Worm (Caenorhabditis elegans) whole organism, mixed stage, embryonic: Measurements from ENCODE around the gene smex-2.
A peak's percentile ranks its signal among the peaks of the same experiment; 100 is the strongest.

Experiments used
- M03D4.4 ChIP-seq: sonication (generic microtip); optimal IDR thresholded peaks from 2 replicates; lab custom pipeline; 2017; ENCODE audit warnings: mild to moderate bottlenecking, missing genetic modification characterization, missing compliant biosample characterization
- bed-3 ChIP-seq: fragments of 200-800 bp; sonication (Bioruptor generic); optimal IDR thresholded peaks from 3 replicates; lab custom pipeline; 2018; ENCODE audit warnings: mild to moderate bottlenecking, missing genetic modification characterization, moderate library complexity, missing compliant biosample characterization
- blmp-1 ChIP-seq: fragments of 150-350 bp; optimal IDR thresholded peaks from 2 replicates; lab custom pipeline; 2014; ENCODE audit warnings: missing biosample characterization, missing genetic modification characterization
- ceh-39 ChIP-seq: fragments of 150-350 bp; optimal IDR thresholded peaks from 2 replicates; lab custom pipeline; 2014; ENCODE audit warnings: missing biosample characterization, missing genetic modification characterization
- ceh-43 ChIP-seq: fragments of 200-800 bp; sonication (Bioruptor generic); optimal IDR thresholded peaks from 2 replicates; lab custom pipeline; 2018; ENCODE audit warnings: mild to moderate bottlenecking, missing genetic modification characterization, moderate library complexity, missing compliant biosample characterization
- ceh-83 ChIP-seq: fragments of 200-800 bp; sonication (Bioruptor generic); optimal IDR thresholded peaks from 2 replicates; lab custom pipeline; 2018; ENCODE audit warnings: mild to moderate bottlenecking, missing genetic modification characterization, missing compliant biosample characterization
- ces-1 ChIP-seq: fragments of 150-350 bp; optimal IDR thresholded peaks from 2 replicates; lab custom pipeline; 2014; ENCODE audit warnings: missing biosample characterization, missing genetic modification reagents, missing genetic modification characterization
- drap-1 ChIP-seq: fragments of 200-800 bp; sonication (Bioruptor generic); optimal IDR thresholded peaks from 3 replicates; lab custom pipeline; 2018; ENCODE audit warnings: mild to moderate bottlenecking, missing genetic modification characterization, missing compliant biosample characterization
- elt-1 ChIP-seq: sonication (generic microtip); optimal IDR thresholded peaks from 2 replicates; lab custom pipeline; 2017; ENCODE audit warnings: missing genetic modification characterization, mild to moderate bottlenecking, missing compliant biosample characterization, antibody characterized with exemption, moderate library complexity, borderline replicate concordance; ENCODE audit not compliant: insufficient read depth
- elt-3 ChIP-seq: fragments of 150-350 bp; optimal IDR thresholded peaks from 2 replicates; lab custom pipeline; 2014; ENCODE audit warnings: missing biosample characterization, missing genetic modification characterization
- ham-2 ChIP-seq: fragments of 200-800 bp; sonication (Bioruptor generic); optimal IDR thresholded peaks from 2 replicates; lab custom pipeline; 2018; ENCODE audit warnings: mild to moderate bottlenecking, missing genetic modification characterization, missing compliant biosample characterization
- hlh-1 ChIP-seq: fragments of 150-350 bp; optimal IDR thresholded peaks from 2 replicates; lab custom pipeline; 2014; ENCODE audit warnings: missing biosample characterization, missing genetic modification reagents, missing genetic modification characterization
- lin-32 ChIP-seq: fragments of 200-800 bp; sonication (Bioruptor generic); optimal IDR thresholded peaks from 2 replicates; lab custom pipeline; 2018; ENCODE audit warnings: mild to moderate bottlenecking, missing genetic modification characterization, missing compliant biosample characterization
- mab-5 ChIP-seq: fragments of 150-350 bp; optimal IDR thresholded peaks from 2 replicates; lab custom pipeline; 2014; ENCODE audit warnings: missing biosample characterization, missing genetic modification characterization
- mep-1 ChIP-seq: fragments of 150-350 bp; optimal IDR thresholded peaks from 2 replicates; lab custom pipeline; 2017; ENCODE audit warnings: missing biosample characterization, missing genetic modification reagents, missing genetic modification characterization, inconsistent platforms
- nhr-12 ChIP-seq: fragments of 150-350 bp; optimal IDR thresholded peaks from 2 replicates; lab custom pipeline; 2014; ENCODE audit warnings: missing biosample characterization, missing genetic modification characterization
- nhr-2 ChIP-seq: fragments of 150-350 bp; optimal IDR thresholded peaks from 2 replicates; lab custom pipeline; 2014; ENCODE audit warnings: missing biosample characterization, missing genetic modification characterization
- nhr-76 ChIP-seq: sonication (generic microtip); optimal IDR thresholded peaks from 2 replicates; lab custom pipeline; 2017; ENCODE audit warnings: missing biosample characterization, missing genetic modification characterization
- pha-4 ChIP-seq: fragments of 150-350 bp; optimal IDR thresholded peaks from 2 replicates; lab custom pipeline; 2018; ENCODE audit warnings: missing biosample characterization, missing genetic modification reagents, missing genetic modification characterization
- snpc-4 ChIP-seq: fragments of 150-350 bp; optimal IDR thresholded peaks from 2 replicates; lab custom pipeline; 2014; ENCODE audit warnings: missing biosample characterization, missing genetic modification characterization
- sptf-1 ChIP-seq: sonication (generic microtip); optimal IDR thresholded peaks from 2 replicates; lab custom pipeline; 2017; ENCODE audit warnings: mild to moderate bottlenecking, missing genetic modification characterization, moderate library complexity, missing compliant biosample characterization
- tbx-8 ChIP-seq: fragments of 200-800 bp; sonication (Bioruptor generic); optimal IDR thresholded peaks from 2 replicates; lab custom pipeline; 2018; ENCODE audit warnings: mild to moderate bottlenecking, missing genetic modification characterization, moderate library complexity, missing compliant biosample characterization
- unc-120 ChIP-seq: sonication (generic microtip); optimal IDR thresholded peaks from 2 replicates; lab custom pipeline; 2017; ENCODE audit warnings: missing genetic modification characterization, missing compliant biosample characterization; ENCODE audit not compliant: poor library complexity, severe bottlenecking
- unc-39 ChIP-seq: fragments of 150-350 bp; optimal IDR thresholded peaks from 2 replicates; lab custom pipeline; 2014; ENCODE audit warnings: missing biosample characterization, missing genetic modification characterization
- unc-62 ChIP-seq: fragments of 150-350 bp; optimal IDR thresholded peaks from 2 replicates; lab custom pipeline; 2014; ENCODE audit warnings: missing biosample characterization, missing genetic modification reagents, missing genetic modification characterization
- zip-8 ChIP-seq: fragments of 150-350 bp; optimal IDR thresholded peaks from 2 replicates; lab custom pipeline; 2014; ENCODE audit warnings: missing biosample characterization, missing genetic modification characterization

Gene smex-2

ce11 chrX:2043224-2043623 lies 4.0 kb upstream of the smex-2 start (continued):
- no peak for TF ChIP-seq ceh-83 (GFP tag; lab: Kevin White, UChicago)
- TF ChIP-seq bed-3 (GFP tag; lab: Kevin White, UChicago) = no peak
- TF ChIP-seq nhr-12 (tag; lab: Kevin White, UChicago) = no peak
- peak; percentile 14 for TF ChIP-seq mep-1
- TF ChIP-seq blmp-1 (tag; lab: Kevin White, UChicago) = no peak
- TF ChIP-seq tbx-8 (GFP tag; lab: Kevin White, UChicago) = no peak
- TF ChIP-seq mab-5 (tag; lab: Kevin White, UChicago) = no peak
- peak; percentile 28 for TF ChIP-seq drap-1
- peak; percentile 73 for TF ChIP-seq ceh-43

DNA sequence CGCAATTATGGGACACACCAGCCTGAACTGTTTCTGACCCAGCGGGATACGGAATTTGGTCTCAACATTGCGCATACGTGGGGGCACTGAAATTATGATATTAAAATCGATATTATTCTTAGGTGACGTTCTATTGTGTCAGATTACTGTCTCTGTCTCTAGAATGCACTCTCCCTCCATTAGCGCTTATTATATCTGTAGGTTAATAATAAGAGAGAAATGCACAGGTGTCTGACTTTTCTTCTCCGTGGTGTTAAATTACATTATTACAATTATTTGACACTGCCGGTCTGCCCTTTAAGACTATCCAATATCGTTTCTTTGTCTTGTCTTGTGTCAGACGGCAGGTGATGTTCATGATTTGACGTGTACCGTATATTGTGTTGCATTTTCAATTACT lies 3.4 kb upstream of the smex-2 start:
- TF ChIP-seq ceh-39 = peak; percentile 10
- TF ChIP-seq unc-39 (tag; lab: Kevin White, UChicago) = peak; percentile 91
- peak; percentile 71 for TF ChIP-seq nhr-2 (tag; lab: Kevin White, UChicago)
- TF ChIP-seq drap-1 = no peak

DNA sequence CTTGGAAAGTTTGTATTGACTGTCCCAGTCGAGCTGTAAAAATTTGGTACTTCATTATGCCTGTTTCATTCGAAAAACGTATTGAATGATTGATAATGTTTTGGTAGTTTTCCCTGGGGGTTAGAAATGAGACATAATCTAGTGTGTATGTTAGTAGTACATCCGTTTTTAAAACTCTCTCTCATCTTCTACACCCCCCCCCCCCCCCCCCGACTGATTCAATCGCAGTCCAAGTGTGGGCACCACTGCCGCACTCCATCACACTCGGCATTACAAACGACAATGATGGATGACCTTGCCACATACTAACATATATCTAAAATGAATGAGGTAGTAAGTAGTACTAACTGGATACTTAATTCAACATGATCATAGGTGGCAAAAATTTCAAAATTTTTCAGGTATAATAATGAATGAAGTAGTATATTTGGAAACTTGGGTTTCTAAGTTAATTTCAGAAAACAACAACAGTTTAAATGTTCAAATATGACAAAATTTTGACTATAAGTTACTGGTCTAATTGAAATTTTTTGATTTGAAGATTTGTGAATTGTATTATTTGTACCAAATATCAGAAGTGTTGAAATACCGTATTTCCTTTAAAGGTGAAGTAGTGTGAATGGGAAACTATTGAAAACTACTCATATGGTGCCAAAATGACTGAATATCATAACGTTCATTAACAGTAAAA lies 2.3 kb upstream of the smex-2 start:
- TF ChIP-seq ces-1 (GFP tag; lab: Kevin White, UChicago) (peak; percentile 15), mep-1 (no peak), M03D4.4 (tag; lab: Kevin White, UChicago) (peak; percentile 25), sptf-1 (tag; lab: Kevin White, UChicago) (peak; percentile 57), unc-39 (tag; lab: Kevin White, UChicago) (no peak)

DNA sequence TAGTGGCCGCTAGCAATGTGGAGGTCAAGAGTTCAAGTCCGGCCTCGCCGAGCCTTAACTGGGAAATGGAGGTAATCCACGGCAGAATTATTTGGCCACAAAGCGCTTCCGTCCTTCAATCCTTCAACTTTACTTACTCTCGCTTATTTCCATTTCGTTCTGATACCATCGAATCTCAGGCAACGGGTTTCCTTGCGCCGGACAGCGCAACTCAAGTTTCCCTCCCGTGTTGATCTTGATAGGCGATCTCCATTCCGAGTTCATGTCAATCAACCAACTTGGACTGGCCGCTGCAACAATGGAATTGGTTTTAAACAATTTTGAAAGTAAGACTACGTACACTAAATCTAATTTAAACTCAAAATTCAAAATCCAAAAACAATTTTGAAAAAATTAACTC lies 1.6 kb upstream of the smex-2 start:
- TF ChIP-seq snpc-4 (tag; lab: Kevin White, UChicago) (no peak), unc-39 (tag; lab: Kevin White, UChicago) (no peak), ceh-43 (no peak), elt-1 (tag; lab: Kevin White, UChicago) (peak; percentile 41), lin-32 (GFP tag; lab: Kevin White, UChicago) (no peak)

DNA sequence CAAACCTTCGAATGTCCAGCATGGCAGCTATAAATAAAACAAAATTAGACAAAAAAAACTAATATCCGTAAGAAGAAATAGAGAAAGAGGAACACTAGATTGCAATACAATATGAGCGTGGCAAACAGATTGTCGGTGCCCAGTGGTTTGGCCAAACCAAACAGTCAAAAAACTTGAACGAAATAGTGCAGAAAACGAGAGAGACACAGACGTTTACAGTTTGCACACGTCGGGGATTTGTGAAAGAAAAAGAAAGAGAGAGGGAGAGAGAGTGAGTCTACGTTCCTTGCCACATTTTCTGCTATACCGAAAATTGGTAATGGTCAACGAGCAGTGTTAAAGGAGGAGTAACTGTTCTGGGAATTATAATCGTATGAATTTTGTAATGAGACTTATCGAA lies 4.1 kb downstream of the smex-2 start, which contains the start of gene ergi-1:
ergi-1 (minus strand) TSS at position 101 of the 400 bp plus-strand sequence.
- TF ChIP-seq hlh-1 (tag; lab: Kevin White, UChicago) (no peak), pha-4 (tag; lab: Kevin White, UChicago) (peak; percentile 2), zip-8 (tag; lab: Kevin White, UChicago) (no peak)

DNA sequence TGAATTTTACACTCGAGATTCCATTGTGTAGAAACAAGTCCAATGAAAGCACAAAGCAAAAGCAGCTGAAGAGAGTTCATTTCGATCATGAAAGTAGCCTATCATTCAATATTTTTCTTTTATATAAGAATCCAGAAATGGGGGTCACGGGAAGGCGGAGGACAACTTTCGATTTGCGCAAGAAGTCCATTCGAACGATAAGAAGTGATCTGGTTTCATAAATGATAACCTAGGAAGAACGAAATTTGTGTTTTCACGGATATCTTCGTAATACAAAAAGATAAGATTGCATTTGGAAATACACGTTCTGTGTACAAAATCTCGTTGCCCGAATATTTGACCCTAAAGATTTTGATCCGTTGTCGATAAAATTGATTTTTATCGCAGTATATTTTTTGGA lies 7.8 kb downstream of the smex-2 start, which contains the start of gene Y102A11A.5:
Y102A11A.5 (minus strand) TSS at position 175 of the 400 bp plus-strand sequence.
- TF ChIP-seq ham-2 (GFP tag; lab: Kevin White, UChicago) = no peak
- no peak for TF ChIP-seq M03D4.4 (tag; lab: Kevin White, UChicago)
- TF ChIP-seq nhr-76 (tag; lab: Kevin White, UChicago) = no peak
- TF ChIP-seq elt-3 (tag; lab: Kevin White, UChicago) = peak; percentile 73

- TF ChIP-seq nhr-2 (tag; lab: Kevin White, UChicago) = no peak
- no peak for TF ChIP-seq unc-120 (tag; lab: Kevin White, UChicago)
- TF ChIP-seq drap-1 = no peak
- TF ChIP-seq ham-2 (GFP tag; lab: Kevin White, UChicago) = no peak
- TF ChIP-seq unc-62 = no peak
Measured at ce11 chrX:2030871-2031270, 8.4 kb downstream of the smex-2 start.
